ENCODE assay signal across 4 fruit fly cellular contexts in genomic region chr3R:26507838-26508237, dm6.
A peak's percentile ranks its signal among the peaks of the same experiment; 100 is the strongest.
TF ChIP-seq lines count a peak whose summit lies in the region.

No protein-coding gene starts in this region.

- TF ChIP-seq CTCF in whole organism, embryonic (GFP tag; optimal IDR thresholded peaks at IDR 0.05; lab: Kevin White, UChicago): no peak

TF ChIP-seq in whole organism, embryonic, 481 proteins besides CTCF, POLR2A, EP300 and RAD21:
- no peak for TF ChIP-seq Chrac-16 (GFP tag; optimal IDR thresholded peaks at IDR 0.05; lab: Kevin White, UChicago)
- no peak for TF ChIP-seq ewg (GFP tag; optimal IDR thresholded peaks at IDR 0.05; lab: Kevin White, UChicago)
- peak; percentile 46 for TF ChIP-seq lbe (GFP tag; optimal IDR thresholded peaks at IDR 0.05; lab: Kevin White, UChicago)
- 0 out of 3 replicates have a peak, but pooled peaks have one; percentile 10 for TF ChIP-seq Aef1 (GFP tag; IDR thresholded peaks at IDR 0.05; lab: Robert Waterston, UW)
- TF ChIP-seq corto (GFP tag; optimal IDR thresholded peaks at IDR 0.05; lab: Kevin White, UChicago): peak; percentile 49
- no peak for TF ChIP-seq peb (GFP tag; IDR thresholded peaks at IDR 0.05; lab: Robert Waterston, UW)
- TF ChIP-seq CG15479 (GFP tag; optimal IDR thresholded peaks at IDR 0.05; lab: Kevin White, UChicago): no peak
- no peak for TF ChIP-seq gfzf (GFP tag; optimal IDR thresholded peaks at IDR 0.05; lab: Kevin White, UChicago)
- no peak for TF ChIP-seq kni (GFP tag; optimal IDR thresholded peaks at IDR 0.05; lab: Kevin White, UChicago)
- no peak for TF ChIP-seq pan (optimal IDR thresholded peaks at IDR 0.05; lab: Kevin White, UChicago)
- no peak for TF ChIP-seq pan (GFP tag; optimal IDR thresholded peaks at IDR 0.05 in 1 of 2, IDR thresholded peaks at IDR 0.05 in 1 of 2)
- TF ChIP-seq CG2202 (tag; optimal IDR thresholded peaks at IDR 0.05; lab: Kevin White, UChicago): no peak
- TF ChIP-seq tgo (GFP tag; IDR thresholded peaks at IDR 0.05; lab: Robert Waterston, UW): no peak
- 0 out of 2 replicates have a peak, but pooled peaks have one; percentile 31 for TF ChIP-seq Drgx (GFP tag; IDR thresholded peaks at IDR 0.05; lab: Robert Waterston, UW)
- no peak for TF ChIP-seq CG13775 (GFP tag; optimal IDR thresholded peaks at IDR 0.05; lab: Kevin White, UChicago)
- TF ChIP-seq CG12155 (GFP tag; optimal IDR thresholded peaks at IDR 0.05; lab: Kevin White, UChicago): no peak

TF ChIP-seq in whole organism, prepupa, 60 proteins besides CTCF, POLR2A, EP300 and RAD21 (continues in another document):
- TF ChIP-seq acj6 (GFP tag; optimal IDR thresholded peaks at IDR 0.05; lab: Kevin White, UChicago) (peak; percentile 65), CG3919 (GFP tag; optimal IDR thresholded peaks at IDR 0.05; lab: Kevin White, UChicago) (peak; percentile 68), CG32006 (GFP tag; optimal IDR thresholded peaks at IDR 0.05; lab: Kevin White, UChicago) (peak; percentile 38), CG16779 (tag; optimal IDR thresholded peaks at IDR 0.05; lab: Kevin White, UChicago) (no peak), pdm3 (GFP tag; optimal IDR thresholded peaks at IDR 0.05; lab: Kevin White, UChicago) (peak; percentile 65), CG11762 (GFP tag; optimal IDR thresholded peaks at IDR 0.05; lab: Kevin White, UChicago; ENCODE audit: insufficient read depth) (peak; percentile 25), Smox (GFP tag; optimal IDR thresholded peaks at IDR 0.05; lab: Kevin White, UChicago) (peak; percentile 67), CG6854 (GFP tag; optimal IDR thresholded peaks at IDR 0.05; lab: Kevin White, UChicago) (no peak), topi (GFP tag; optimal IDR thresholded peaks at IDR 0.05; lab: Kevin White, UChicago) (peak; percentile 71), CG8632 (GFP tag; optimal IDR thresholded peaks at IDR 0.05; lab: Kevin White, UChicago) (peak; percentile 56), Blimp-1 (GFP tag; optimal IDR thresholded peaks at IDR 0.05; lab: Kevin White, UChicago) (no peak), achi (GFP tag; optimal IDR thresholded peaks at IDR 0.05; lab: Kevin White, UChicago) (peak; percentile 55), net (GFP tag; optimal IDR thresholded peaks at IDR 0.05; lab: Kevin White, UChicago) (peak; percentile 29), CG6276 (GFP tag; optimal IDR thresholded peaks at IDR 0.05; lab: Kevin White, UChicago) (no peak), Gug (GFP tag; IDR thresholded peaks at IDR 0.05; lab: Robert Waterston, UW) (no peak), CG31627 (GFP tag; optimal IDR thresholded peaks at IDR 0.05; lab: Kevin White, UChicago) (peak; percentile 73), CG10631 (GFP tag; optimal IDR thresholded peaks at IDR 0.05; lab: Kevin White, UChicago) (peak; percentile 56), Hr38 (GFP tag; optimal IDR thresholded peaks at IDR 0.05; lab: Kevin White, UChicago) (no peak), cyc (GFP tag; optimal IDR thresholded peaks at IDR 0.05; lab: Kevin White, UChicago) (peak; percentile 64), CG9139 (GFP tag; optimal IDR thresholded peaks at IDR 0.05; lab: Kevin White, UChicago) (peak; percentile 12), CG6163 (GFP tag; IDR thresholded peaks at IDR 0.05; lab: Robert Waterston, UW) (peak; percentile 75; the same call in 2 of the 3 replicates), CG6792 (GFP tag; optimal IDR thresholded peaks at IDR 0.05; lab: Kevin White, UChicago) (peak; percentile 64), eg (GFP tag; IDR thresholded peaks at IDR 0.05; lab: Robert Waterston, UW) (0 out of 3 replicates have a peak, but pooled peaks have one; percentile 32), Met (GFP tag; optimal IDR thresholded peaks at IDR 0.05; lab: Kevin White, UChicago) (peak; percentile 81), Hr39 (GFP tag; optimal IDR thresholded peaks at IDR 0.05; lab: Kevin White, UChicago) (peak; percentile 67)

TF ChIP-seq in whole organism, pupa, 21 proteins besides CTCF, POLR2A, EP300 and RAD21:
- TF ChIP-seq CG17806 (tag; optimal IDR thresholded peaks at IDR 0.05; lab: Kevin White, UChicago): peak; percentile 54
- TF ChIP-seq fd96Ca (GFP tag; IDR thresholded peaks at IDR 0.05; lab: Robert Waterston, UW): peak; percentile 26; the same call in 1 of the 3 replicates
- no peak; the same call in 1 of the 2 replicates for TF ChIP-seq Ets98B (GFP tag; IDR thresholded peaks at IDR 0.05; lab: Robert Waterston, UW)
- TF ChIP-seq Pif1A (GFP tag; optimal IDR thresholded peaks at IDR 0.05; lab: Kevin White, UChicago): peak; percentile 76
- TF ChIP-seq CG12605 (GFP tag; IDR thresholded peaks at IDR 0.05; lab: Robert Waterston, UW): 0 out of 2 replicates have a peak, but pooled peaks have one; percentile 9
- peak; percentile 59 for TF ChIP-seq CG34367 (tag; optimal IDR thresholded peaks at IDR 0.05; lab: Kevin White, UChicago)
- no peak for TF ChIP-seq D1 (tag; optimal IDR thresholded peaks at IDR 0.05; lab: Kevin White, UChicago)
- TF ChIP-seq CG8301 (tag; optimal IDR thresholded peaks at IDR 0.05; lab: Kevin White, UChicago): peak; percentile 55
- TF ChIP-seq Snoo (tag; optimal IDR thresholded peaks at IDR 0.05; lab: Kevin White, UChicago): peak; percentile 44
- TF ChIP-seq CG15710 (tag; optimal IDR thresholded peaks at IDR 0.05; lab: Kevin White, UChicago): peak; percentile 68
- TF ChIP-seq CG13204 (GFP tag; optimal IDR thresholded peaks at IDR 0.05; lab: Kevin White, UChicago): peak; percentile 22
- peak; percentile 69 for TF ChIP-seq CG8159 (tag; optimal IDR thresholded peaks at IDR 0.05; lab: Kevin White, UChicago)
- peak; percentile 41 for TF ChIP-seq CG9948 (tag; optimal IDR thresholded peaks at IDR 0.05; lab: Kevin White, UChicago)
- no peak for TF ChIP-seq CG32121 (GFP tag; IDR thresholded peaks at IDR 0.05; lab: Robert Waterston, UW)
- TF ChIP-seq CG10348 (GFP tag; IDR thresholded peaks at IDR 0.05; lab: Robert Waterston, UW): no peak
- peak; percentile 59 for TF ChIP-seq Pif1B (GFP tag; optimal IDR thresholded peaks at IDR 0.05; lab: Kevin White, UChicago)
- 0 out of 2 replicates have a peak, but pooled peaks have one; percentile 9 for TF ChIP-seq rn (GFP tag; IDR thresholded peaks at IDR 0.05; lab: Robert Waterston, UW)
- TF ChIP-seq CG4496 (GFP tag; IDR thresholded peaks at IDR 0.05; lab: Robert Waterston, UW): peak; percentile 39; the same call in 1 of the 3 replicates
- peak; percentile 20 for TF ChIP-seq gl (tag; optimal IDR thresholded peaks at IDR 0.05; lab: Kevin White, UChicago)
- peak; percentile 56 for TF ChIP-seq CG14655 (GFP tag; optimal IDR thresholded peaks at IDR 0.05; lab: Kevin White, UChicago)
- TF ChIP-seq EcR (GFP tag; optimal IDR thresholded peaks at IDR 0.05; lab: Kevin White, UChicago): no peak

TF ChIP-seq in whole organism, wandering third instar larva, 38 proteins besides CTCF, POLR2A, EP300 and RAD21 (continues in another document):
- peak in 1 of 2 experiments; percentile 68 for TF ChIP-seq foxo (GFP tag; optimal IDR thresholded peaks at IDR 0.05; lab: Kevin White, UChicago)
- TF ChIP-seq Vsx2 (GFP tag; optimal IDR thresholded peaks at IDR 0.05; lab: Kevin White, UChicago; ENCODE audit: partially characterized antibody): no peak
- no peak for TF ChIP-seq dsf (GFP tag; optimal IDR thresholded peaks at IDR 0.05; lab: Kevin White, UChicago; ENCODE audit: borderline replicate concordance)
- TF ChIP-seq Dfd (GFP tag; optimal IDR thresholded peaks at IDR 0.05; lab: Kevin White, UChicago): no peak
- no peak for TF ChIP-seq Hr78 (GFP tag; optimal IDR thresholded peaks at IDR 0.05; lab: Kevin White, UChicago)
- TF ChIP-seq N (GFP tag; optimal IDR thresholded peaks at IDR 0.05; lab: Kevin White, UChicago): no peak
- TF ChIP-seq Mio (GFP tag; optimal IDR thresholded peaks at IDR 0.05; lab: Kevin White, UChicago): no peak
- TF ChIP-seq sv (GFP tag; optimal IDR thresholded peaks at IDR 0.05; lab: Kevin White, UChicago): no peak
- TF ChIP-seq GATAd (GFP tag; optimal IDR thresholded peaks at IDR 0.05; lab: Kevin White, UChicago): no peak
- peak; percentile 62 for TF ChIP-seq psq (GFP tag; optimal IDR thresholded peaks at IDR 0.05; lab: Kevin White, UChicago)
- peak; percentile 12 for TF ChIP-seq CG9705 (GFP tag; optimal IDR thresholded peaks at IDR 0.05; lab: Kevin White, UChicago)
- TF ChIP-seq Myc (optimal IDR thresholded peaks at IDR 0.05; lab: Kevin White, UChicago): no peak
- peak; percentile 78 for TF ChIP-seq brk (GFP tag; optimal IDR thresholded peaks at IDR 0.05; lab: Kevin White, UChicago)
- TF ChIP-seq ey (GFP tag; optimal IDR thresholded peaks at IDR 0.05; lab: Kevin White, UChicago): peak; percentile 82
- TF ChIP-seq CG32264 (GFP tag; optimal IDR thresholded peaks at IDR 0.05; lab: Kevin White, UChicago): peak; percentile 39
- TF ChIP-seq woc (GFP tag; optimal IDR thresholded peaks at IDR 0.05; lab: Kevin White, UChicago): peak; percentile 85
- no peak for TF ChIP-seq tai (GFP tag; optimal IDR thresholded peaks at IDR 0.05; lab: Kevin White, UChicago)
- TF ChIP-seq sage (GFP tag; optimal IDR thresholded peaks at IDR 0.05; lab: Kevin White, UChicago): peak; percentile 53
- peak; percentile 65 for TF ChIP-seq Hnf4 (GFP tag; optimal IDR thresholded peaks at IDR 0.05; lab: Kevin White, UChicago)
- TF ChIP-seq Dif (GFP tag; optimal IDR thresholded peaks at IDR 0.05; lab: Kevin White, UChicago; ENCODE audit: partially characterized antibody): no peak
- TF ChIP-seq HLH106 (tag; optimal IDR thresholded peaks at IDR 0.05; lab: Kevin White, UChicago): peak; percentile 74
- TF ChIP-seq OdsH (GFP tag; optimal IDR thresholded peaks at IDR 0.05; lab: Kevin White, UChicago): peak; percentile 77
- no peak for TF ChIP-seq jim (GFP tag; optimal IDR thresholded peaks at IDR 0.05; lab: Kevin White, UChicago)
- no peak for TF ChIP-seq CrebA (GFP tag; optimal IDR thresholded peaks at IDR 0.05; lab: Kevin White, UChicago; ENCODE audit: borderline replicate concordance)
- no peak for TF ChIP-seq dl (GFP tag; optimal IDR thresholded peaks at IDR 0.05; lab: Kevin White, UChicago; ENCODE audit: insufficient read depth in 1 of 2, partially characterized antibody in 2 of 2)
- TF ChIP-seq usp (GFP tag; optimal IDR thresholded peaks at IDR 0.05; lab: Kevin White, UChicago): no peak
- peak; percentile 79 for TF ChIP-seq fru (GFP tag; optimal IDR thresholded peaks at IDR 0.05; lab: Kevin White, UChicago)
- no peak for TF ChIP-seq Rel (GFP tag; optimal IDR thresholded peaks at IDR 0.05; lab: Kevin White, UChicago)
- TF ChIP-seq Rel (tag; optimal IDR thresholded peaks at IDR 0.05; lab: Kevin White, UChicago): peak; percentile 15
- peak; percentile 36 for TF ChIP-seq dmrt93B (GFP tag; optimal IDR thresholded peaks at IDR 0.05; lab: Kevin White, UChicago)
- no peak for TF ChIP-seq Abd-B (GFP tag; optimal IDR thresholded peaks at IDR 0.05; lab: Kevin White, UChicago)
- no peak for TF ChIP-seq lola (GFP tag; optimal IDR thresholded peaks at IDR 0.05; lab: Kevin White, UChicago)
- TF ChIP-seq rgr (GFP tag; optimal IDR thresholded peaks at IDR 0.05; lab: Kevin White, UChicago): peak; percentile 75
- TF ChIP-seq Sp1 (GFP tag; optimal IDR thresholded peaks at IDR 0.05; lab: Kevin White, UChicago): peak; percentile 73
- TF ChIP-seq pan (optimal IDR thresholded peaks at IDR 0.05; lab: Kevin White, UChicago): no peak

Comparison
In these comparisons a context has a peak if more than half of its experiments do, and no peak if none do; other contexts are left out.
1. Of the 7 proteins assayed by ChIP-seq in both whole organism, embryonic and whole organism, prepupa: peak only in whole organism, embryonic: none; only in whole organism, prepupa: Hr39, Lpt and Sox102F; in both: none; in neither: 4.